In genomic region chr2L:7960581-7961530, dm6 we compare ENCODE assay signal across 1 fruit fly cellular context.
TF ChIP-seq lines count a peak whose summit lies in the region.

No protein-coding gene starts in this region.

TF ChIP-seq in whole organism, embryonic, 481 proteins besides CTCF, POLR2A, EP300 and RAD21 (continued from another document and continues in another):
- TF ChIP-seq CG1647 (GFP tag; optimal IDR thresholded peaks at IDR 0.05; lab: Kevin White, UChicago) (peak; percentile 3), CG2875 (GFP tag; optimal IDR thresholded peaks at IDR 0.05; lab: Kevin White, UChicago) (peak; percentile 14), CG2116 (GFP tag; optimal IDR thresholded peaks at IDR 0.05; lab: Kevin White, UChicago) (peak; percentile 6), Vsx1 (GFP tag; optimal IDR thresholded peaks at IDR 0.05; lab: Kevin White, UChicago) (peak; percentile 65), gro (GFP tag; optimal IDR thresholded peaks at IDR 0.05; lab: Kevin White, UChicago) (peak; percentile 12), CG13287 (GFP tag; IDR thresholded peaks at IDR 0.05; lab: Robert Waterston, UW; ENCODE audit: partially characterized antibody) (no peak), CG9437 (GFP tag; optimal IDR thresholded peaks at IDR 0.05; lab: Kevin White, UChicago) (peak; percentile 83), CrebB (tag; optimal IDR thresholded peaks at IDR 0.05; lab: Kevin White, UChicago) (peak; percentile 49), Blimp-1 (GFP tag; optimal IDR thresholded peaks at IDR 0.05; lab: Kevin White, UChicago) (peak; percentile 34), pros (GFP tag; optimal IDR thresholded peaks at IDR 0.05; lab: Kevin White, UChicago) (no peak), dysf (GFP tag; IDR thresholded peaks at IDR 0.05; lab: Robert Waterston, UW) (no peak; the same call in 2 of the 3 replicates), CG7839 (tag; optimal IDR thresholded peaks at IDR 0.05; lab: Kevin White, UChicago) (peak; percentile 4), tin (GFP tag; optimal IDR thresholded peaks at IDR 0.05; lab: Kevin White, UChicago) (no peak), sd (tag; optimal IDR thresholded peaks at IDR 0.05; lab: Kevin White, UChicago) (peak; percentile 54), Poxn (GFP tag; IDR thresholded peaks at IDR 0.05; lab: Robert Waterston, UW) (0 out of 2 replicates have a peak, but pooled peaks have one; percentile 5), CG18619 (GFP tag; optimal IDR thresholded peaks at IDR 0.05; lab: Kevin White, UChicago) (peak; percentile 37), scrt (GFP tag; optimal IDR thresholded peaks at IDR 0.05; lab: Kevin White, UChicago) (peak; percentile 42), CG3163 (GFP tag; optimal IDR thresholded peaks at IDR 0.05; lab: Kevin White, UChicago) (no peak), bowl (GFP tag; IDR thresholded peaks at IDR 0.05; lab: Robert Waterston, UW) (no peak), CG11696 (GFP tag; IDR thresholded peaks at IDR 0.05; lab: Robert Waterston, UW) (0 out of 2 replicates have a peak, but pooled peaks have one; percentile 41), CG16779 (GFP tag; IDR thresholded peaks at IDR 0.05; lab: Robert Waterston, UW) (no peak), CG10274 (GFP tag; optimal IDR thresholded peaks at IDR 0.05; lab: Kevin White, UChicago) (peak; percentile 4), CG10565 (GFP tag; optimal IDR thresholded peaks at IDR 0.05; lab: Kevin White, UChicago) (no peak), CG30431 (GFP tag; optimal IDR thresholded peaks at IDR 0.05; lab: Kevin White, UChicago) (no peak), HLH3B (GFP tag; IDR thresholded peaks at IDR 0.05; lab: Robert Waterston, UW) (no peak), fd3F (GFP tag; optimal IDR thresholded peaks at IDR 0.05; lab: Kevin White, UChicago) (peak; percentile 16), jumu (GFP tag; optimal IDR thresholded peaks at IDR 0.05; lab: Kevin White, UChicago) (no peak), CG32532 (GFP tag; IDR thresholded peaks at IDR 0.05; lab: Robert Waterston, UW) (peak; percentile 40), corto (GFP tag; optimal IDR thresholded peaks at IDR 0.05; lab: Kevin White, UChicago) (no peak), CG13296 (GFP tag; optimal IDR thresholded peaks at IDR 0.05; lab: Kevin White, UChicago) (peak; percentile 68), pan (optimal IDR thresholded peaks at IDR 0.05; lab: Kevin White, UChicago) (no peak), pan (GFP tag; optimal IDR thresholded peaks at IDR 0.05 in 1 of 2, IDR thresholded peaks at IDR 0.05 in 1 of 2) (peak in 1 of 2 experiments; percentile 22), CG4617 (GFP tag; optimal IDR thresholded peaks at IDR 0.05; lab: Kevin White, UChicago; ENCODE audit: borderline replicate concordance) (no peak), Fer2 (tag; optimal IDR thresholded peaks at IDR 0.05; lab: Kevin White, UChicago) (peak; percentile 48), hth (optimal IDR thresholded peaks at IDR 0.05; lab: Kevin White, UChicago) (no peak), vvl (GFP tag; IDR thresholded peaks at IDR 0.05; lab: Robert Waterston, UW) (peak; percentile 27), CG4282 (GFP tag; optimal IDR thresholded peaks at IDR 0.05; lab: Kevin White, UChicago) (no peak), CG10543 (GFP tag; optimal IDR thresholded peaks at IDR 0.05; lab: Kevin White, UChicago) (peak; percentile 62), Pdp1 (GFP tag; optimal IDR thresholded peaks at IDR 0.05; lab: Kevin White, UChicago) (peak in 1 of 2 experiments; percentile 79), CG18011 (GFP tag; optimal IDR thresholded peaks at IDR 0.05; lab: Kevin White, UChicago) (peak; percentile 13), exex (tag; optimal IDR thresholded peaks at IDR 0.05; lab: Kevin White, UChicago) (peak; percentile 79), CG10979 (tag; optimal IDR thresholded peaks at IDR 0.05; lab: Kevin White, UChicago) (no peak), ATbp (GFP tag; optimal IDR thresholded peaks at IDR 0.05; lab: Kevin White, UChicago) (peak; percentile 72), Fer3 (tag; optimal IDR thresholded peaks at IDR 0.05; lab: Kevin White, UChicago) (peak; percentile 67), tup (GFP tag; optimal IDR thresholded peaks at IDR 0.05; lab: Kevin White, UChicago) (no peak), CG14710 (tag; optimal IDR thresholded peaks at IDR 0.05; lab: Kevin White, UChicago) (peak; percentile 12), CG7987 (GFP tag; optimal IDR thresholded peaks at IDR 0.05; lab: Kevin White, UChicago) (peak; percentile 90), CG10654 (GFP tag; optimal IDR thresholded peaks at IDR 0.05; lab: Kevin White, UChicago) (peak; percentile 1), Trl (optimal IDR thresholded peaks at IDR 0.05; lab: Kevin White, UChicago) (peak in 1 of 2 experiments; percentile 20), Trl (GFP tag; optimal IDR thresholded peaks at IDR 0.05; lab: Kevin White, UChicago) (no peak), D19B (GFP tag; optimal IDR thresholded peaks at IDR 0.05; lab: Kevin White, UChicago) (peak; percentile 35), Ssrp (tag; optimal IDR thresholded peaks at IDR 0.05; lab: Kevin White, UChicago) (no peak), Optix (GFP tag; IDR thresholded peaks at IDR 0.05; lab: Robert Waterston, UW) (no peak), Gsc (GFP tag; IDR thresholded peaks at IDR 0.05; lab: Robert Waterston, UW) (no peak), caup (GFP tag; optimal IDR thresholded peaks at IDR 0.05; lab: Kevin White, UChicago; ENCODE audit: severe bottlenecking) (peak; percentile 68), ssp (GFP tag; IDR thresholded peaks at IDR 0.05; lab: Robert Waterston, UW) (no peak), lilli (GFP tag; optimal IDR thresholded peaks at IDR 0.05; lab: Kevin White, UChicago) (no peak), Nf-YB (GFP tag; optimal IDR thresholded peaks at IDR 0.05; lab: Kevin White, UChicago) (peak; percentile 36), inv (GFP tag; IDR thresholded peaks at IDR 0.05; lab: Robert Waterston, UW; ENCODE audit: partially characterized antibody) (no peak), Ets65A (GFP tag; lab: Kevin White, UChicago) (no peak), HmgZ (tag; optimal IDR thresholded peaks at IDR 0.05; lab: Kevin White, UChicago) (peak; percentile 57), CG15514 (GFP tag; optimal IDR thresholded peaks at IDR 0.05; lab: Kevin White, UChicago) (peak; percentile 70), Lim3 (GFP tag; IDR thresholded peaks at IDR 0.05; lab: Robert Waterston, UW) (no peak), grn (GFP tag; optimal IDR thresholded peaks at IDR 0.05; lab: Kevin White, UChicago) (peak; percentile 6), CG8924 (tag; optimal IDR thresholded peaks at IDR 0.05; lab: Kevin White, UChicago) (peak; percentile 11), ind (GFP tag; optimal IDR thresholded peaks at IDR 0.05; lab: Kevin White, UChicago) (no peak), CG17361 (GFP tag; IDR thresholded peaks at IDR 0.05; lab: Robert Waterston, UW) (peak; percentile 38; the same call in 2 of the 3 replicates), bsh (GFP tag; optimal IDR thresholded peaks at IDR 0.05; lab: Kevin White, UChicago) (peak; percentile 6 to 64), Xrp1 (GFP tag; IDR thresholded peaks at IDR 0.05; lab: Robert Waterston, UW) (peak; percentile 41), CG15011 (GFP tag; optimal IDR thresholded peaks at IDR 0.05; lab: Kevin White, UChicago) (peak; percentile 75), CG7963 (GFP tag; IDR thresholded peaks at IDR 0.05; lab: Robert Waterston, UW; ENCODE audit: partially characterized antibody) (no peak), CG9797 (GFP tag; optimal IDR thresholded peaks at IDR 0.05; lab: Kevin White, UChicago) (no peak), E2f2 (GFP tag; IDR thresholded peaks at IDR 0.05; lab: Robert Waterston, UW) (no peak), CG3995 (GFP tag; optimal IDR thresholded peaks at IDR 0.05; lab: Kevin White, UChicago) (no peak), CG4328 (GFP tag; optimal IDR thresholded peaks at IDR 0.05; lab: Kevin White, UChicago) (peak; percentile 43), Dbx (GFP tag; IDR thresholded peaks at IDR 0.05; lab: Robert Waterston, UW) (0 out of 3 replicates have a peak, but pooled peaks have one; percentile 12), pnt (GFP tag; optimal IDR thresholded peaks at IDR 0.05; lab: Kevin White, UChicago) (no peak), CG5953 (GFP tag; IDR thresholded peaks at IDR 0.05; lab: Robert Waterston, UW) (no peak), eyg (GFP tag; optimal IDR thresholded peaks at IDR 0.05; lab: Kevin White, UChicago) (no peak), fd64A (GFP tag; optimal IDR thresholded peaks at IDR 0.05; lab: Kevin White, UChicago) (peak; percentile 45), CG6254 (GFP tag; optimal IDR thresholded peaks at IDR 0.05; lab: Kevin White, UChicago) (peak; percentile 9), zfh1 (GFP tag; IDR thresholded peaks at IDR 0.05; lab: Robert Waterston, UW) (no peak; the same call in 2 of the 3 replicates), abd-A (tag; optimal IDR thresholded peaks at IDR 0.05; lab: Kevin White, UChicago) (peak; percentile 14), gt (GFP tag; IDR thresholded peaks at IDR 0.05; lab: Robert Waterston, UW) (no peak), fd96Cb (tag; optimal IDR thresholded peaks at IDR 0.05; lab: Kevin White, UChicago) (no peak), CG34376 (GFP tag; optimal IDR thresholded peaks at IDR 0.05; lab: Kevin White, UChicago) (peak; percentile 42), Meics (GFP tag; optimal IDR thresholded peaks at IDR 0.05; lab: Kevin White, UChicago) (peak; percentile 78), nom (GFP tag; optimal IDR thresholded peaks at IDR 0.05; lab: Kevin White, UChicago) (peak; percentile 74), CG14014 (GFP tag; IDR thresholded peaks at IDR 0.05; lab: Robert Waterston, UW) (peak; percentile 57; the same call in 1 of the 2 replicates), Max (GFP tag; optimal IDR thresholded peaks at IDR 0.05; lab: Kevin White, UChicago) (peak; percentile 43), CG17385 (GFP tag; optimal IDR thresholded peaks at IDR 0.05; lab: Kevin White, UChicago) (peak; percentile 60), CG10209 (GFP tag; optimal IDR thresholded peaks at IDR 0.05; lab: Kevin White, UChicago) (peak; percentile 26), Eip74EF (GFP tag; optimal IDR thresholded peaks at IDR 0.05; lab: Kevin White, UChicago) (peak in 1 of 2 experiments; percentile 27), CG17568 (GFP tag; optimal IDR thresholded peaks at IDR 0.05; lab: Kevin White, UChicago) (peak; percentile 62), CG32767 (GFP tag; IDR thresholded peaks at IDR 0.05; lab: Robert Waterston, UW) (no peak), CG11504 (tag; optimal IDR thresholded peaks at IDR 0.05; lab: Kevin White, UChicago) (peak; percentile 4), CG11247 (GFP tag; IDR thresholded peaks at IDR 0.05; lab: Robert Waterston, UW) (0 out of 2 replicates have a peak, but pooled peaks have one; percentile 15), B-H2 (GFP tag; optimal IDR thresholded peaks at IDR 0.05; lab: Kevin White, UChicago) (peak; percentile 7), mam (GFP tag; optimal IDR thresholded peaks at IDR 0.05; lab: Kevin White, UChicago) (no peak), Stat92E (GFP tag; optimal IDR thresholded peaks at IDR 0.05; lab: Kevin White, UChicago) (no peak), ken (GFP tag; IDR thresholded peaks at IDR 0.05; lab: Robert Waterston, UW) (no peak), bbx (GFP tag; IDR thresholded peaks at IDR 0.05; lab: Robert Waterston, UW; ENCODE audit: partially characterized antibody) (no peak), CG2678 (tag; optimal IDR thresholded peaks at IDR 0.05; lab: Kevin White, UChicago) (peak; percentile 79), CG9727 (GFP tag; optimal IDR thresholded peaks at IDR 0.05; lab: Kevin White, UChicago) (peak; percentile 67), CG7556 (GFP tag; optimal IDR thresholded peaks at IDR 0.05; lab: Kevin White, UChicago) (peak; percentile 7), fu2 (GFP tag; optimal IDR thresholded peaks at IDR 0.05; lab: Kevin White, UChicago) (no peak), CG11695 (GFP tag; IDR thresholded peaks at IDR 0.05; lab: Robert Waterston, UW) (peak; percentile 42; the same call in 2 of the 3 replicates), CG3838 (GFP tag; optimal IDR thresholded peaks at IDR 0.05; lab: Kevin White, UChicago) (no peak), CG1529 (GFP tag; optimal IDR thresholded peaks at IDR 0.05; lab: Kevin White, UChicago) (no peak), gem (tag; optimal IDR thresholded peaks at IDR 0.05; lab: Kevin White, UChicago) (peak; percentile 49), sr (GFP tag; IDR thresholded peaks at IDR 0.05; lab: Robert Waterston, UW) (no peak), Sry-δ (GFP tag; optimal IDR thresholded peaks at IDR 0.05; lab: Kevin White, UChicago) (no peak), onecut (GFP tag; IDR thresholded peaks at IDR 0.05; lab: Robert Waterston, UW) (no peak), mirr (GFP tag; optimal IDR thresholded peaks at IDR 0.05; lab: Kevin White, UChicago) (peak; percentile 83), PHDP (tag; optimal IDR thresholded peaks at IDR 0.05; lab: Kevin White, UChicago) (peak; percentile 74), Scr (GFP tag; IDR thresholded peaks at IDR 0.05; lab: Robert Waterston, UW; ENCODE audit: partially characterized antibody) (no peak), GATAe (GFP tag; conservative IDR thresholded peaks at IDR 0.05; lab: Robert Waterston, UW) (no peak), CG5180 (GFP tag; optimal IDR thresholded peaks at IDR 0.05; lab: Kevin White, UChicago) (peak; percentile 16), CG6854 (GFP tag; optimal IDR thresholded peaks at IDR 0.05; lab: Kevin White, UChicago) (peak; percentile 26), Spps (tag; optimal IDR thresholded peaks at IDR 0.05; lab: Kevin White, UChicago) (no peak), CG3407 (GFP tag; optimal IDR thresholded peaks at IDR 0.05; lab: Kevin White, UChicago) (peak; percentile 17), CG6683 (GFP tag; optimal IDR thresholded peaks at IDR 0.05; lab: Kevin White, UChicago) (peak; percentile 52), Fer1 (GFP tag; optimal IDR thresholded peaks at IDR 0.05; lab: Kevin White, UChicago) (peak; percentile 80), odd (GFP tag; optimal IDR thresholded peaks at IDR 0.05; lab: Kevin White, UChicago) (peak; percentile 47), CG6813 (GFP tag; optimal IDR thresholded peaks at IDR 0.05; lab: Kevin White, UChicago) (peak; percentile 79), lbe (GFP tag; optimal IDR thresholded peaks at IDR 0.05; lab: Kevin White, UChicago) (peak; percentile 46), NFAT (GFP tag; IDR thresholded peaks at IDR 0.05; lab: Robert Waterston, UW) (peak; percentile 63), Hr78 (GFP tag; optimal IDR thresholded peaks at IDR 0.05; lab: Kevin White, UChicago) (no peak), CG12299 (tag; optimal IDR thresholded peaks at IDR 0.05; lab: Kevin White, UChicago) (no peak), Asciz (GFP tag; optimal IDR thresholded peaks at IDR 0.05; lab: Kevin White, UChicago) (peak; percentile 67), lab (GFP tag; optimal IDR thresholded peaks at IDR 0.05; lab: Kevin White, UChicago) (peak; percentile 89), CG2120 (GFP tag; optimal IDR thresholded peaks at IDR 0.05; lab: Kevin White, UChicago) (peak; percentile 15)
